Fruit fly (Drosophila melanogaster) whole organism, embryonic: ENCODE data around the gene ph-d.

Source experiments
- ATbp ChIP-seq: fragments of 200-800 bp; sonication (Bioruptor generic); optimal IDR thresholded peaks from 2 replicates; lab custom pipeline; 2017; ENCODE audit warnings: missing biosample characterization, mild to moderate bottlenecking, missing genetic modification characterization, missing genetic modification reagents
- B-H1 ChIP-seq: fragments of 200-800 bp; sonication (Bioruptor generic); IDR thresholded peaks from 3 replicates; pipeline ENCODE4 v1.3.6; 2022; ENCODE audit warnings: missing biosample characterization, missing genetic modification characterization
- Bdp1 ChIP-seq: fragments of 200-800 bp; sonication (Bioruptor generic); optimal IDR thresholded peaks from 3 replicates; lab custom pipeline; 2016; ENCODE audit warnings: missing biosample characterization, missing genetic modification characterization
- C15 ChIP-seq: fragments of 200-800 bp; sonication (Bioruptor generic); IDR thresholded peaks from 3 replicates; pipeline ENCODE4 v1.3.6; 2022; ENCODE audit warnings: missing biosample characterization, missing genetic modification characterization
- CG10147 ChIP-seq: fragments of 200-800 bp; sonication (Bioruptor generic); optimal IDR thresholded peaks from 2 replicates; lab custom pipeline; 2019; ENCODE audit warnings: missing biosample characterization, mild to moderate bottlenecking, missing genetic modification characterization, moderate library complexity
- CG12071 ChIP-seq: fragments of 200-800 bp; sonication (Bioruptor generic); optimal IDR thresholded peaks from 3 replicates; lab custom pipeline; 2018; ENCODE audit warnings: missing biosample characterization, mild to moderate bottlenecking, missing genetic modification characterization
- CG12219 ChIP-seq: fragments of 200-800 bp; sonication (Bioruptor generic); optimal IDR thresholded peaks from 3 replicates; lab custom pipeline; 2018; ENCODE audit warnings: missing biosample characterization, mild to moderate bottlenecking, missing genetic modification characterization
- CG12744 ChIP-seq: fragments of 200-800 bp; sonication (Bioruptor generic); optimal IDR thresholded peaks from 2 replicates; lab custom pipeline; 2016; ENCODE audit warnings: missing biosample characterization, missing genetic modification characterization
- CG1647 ChIP-seq: fragments of 200-800 bp; sonication (Bioruptor generic); optimal IDR thresholded peaks from 3 replicates; lab custom pipeline; 2016; ENCODE audit warnings: missing biosample characterization, missing genetic modification characterization
- CG16815 ChIP-seq: fragments of 200-800 bp; sonication (Bioruptor generic); optimal IDR thresholded peaks from 3 replicates; lab custom pipeline; 2017; ENCODE audit warnings: missing biosample characterization, mild to moderate bottlenecking, missing genetic modification characterization
- CG18619 ChIP-seq: fragments of 200-800 bp; sonication (Bioruptor generic); optimal IDR thresholded peaks from 3 replicates; lab custom pipeline; 2017; ENCODE audit warnings: missing biosample characterization, mild to moderate bottlenecking, missing genetic modification characterization
- CG30403 ChIP-seq: fragments of 200-800 bp; sonication (Bioruptor generic); optimal IDR thresholded peaks from 3 replicates; lab custom pipeline; 2016; ENCODE audit warnings: missing biosample characterization, missing genetic modification characterization
- CG34224 ChIP-seq: fragments of 200-800 bp; sonication (Bioruptor generic); IDR thresholded peaks from 3 replicates; pipeline ENCODE4 v1.3.6; 2022; ENCODE audit warnings: missing biosample characterization, missing genetic modification characterization; ENCODE audit not compliant: partially characterized antibody
- CG6272 ChIP-seq: fragments of 200-800 bp; sonication (Bioruptor generic); IDR thresholded peaks from 2 replicates; pipeline ENCODE4 v1.3.6; 2022; ENCODE audit warnings: missing biosample characterization, missing genetic modification characterization
- CG7372 ChIP-seq: fragments of 200-800 bp; sonication (Bioruptor generic); IDR thresholded peaks from 2 replicates; pipeline ENCODE4 v1.3.6; 2022; ENCODE audit warnings: missing biosample characterization, missing genetic modification characterization
- CG8290 ChIP-seq, 3 experiments: fragments of 200-800 bp; sonication (Bioruptor generic); optimal IDR thresholded peaks; 2 replicates each; lab custom pipeline; 2016 to 2019; ENCODE audit warnings: missing biosample characterization in 3 of 3, missing genetic modification characterization in 3 of 3, mild to moderate bottlenecking in 2 of 3, moderate library complexity in 1 of 3
- CG9609 ChIP-seq: fragments of 200-800 bp; sonication (Bioruptor generic); optimal IDR thresholded peaks from 3 replicates; lab custom pipeline; 2016; ENCODE audit warnings: missing biosample characterization, missing genetic modification characterization
- Doc3 ChIP-seq: fragments of 200-800 bp; sonication (Bioruptor generic); IDR thresholded peaks from 3 replicates; pipeline ENCODE4 v1.3.6; 2022; ENCODE audit warnings: missing biosample characterization, missing genetic modification characterization; ENCODE audit not compliant: partially characterized antibody
- Gsc ChIP-seq: fragments of 200-800 bp; sonication (Bioruptor generic); IDR thresholded peaks from 2 replicates; pipeline ENCODE4 v1.3.6; 2022; ENCODE audit warnings: missing biosample characterization, missing genetic modification characterization
- Hr51 ChIP-seq, 2 experiments: fragments of 200-800 bp; sonication (Bioruptor generic); optimal IDR thresholded peaks; 2 replicates in 1 of 2; 3 replicates in 1 of 2; lab custom pipeline; 2016 to 2018; ENCODE audit warnings: missing biosample characterization in 2 of 2, missing genetic modification characterization in 2 of 2, mild to moderate bottlenecking in 1 of 2, moderate library complexity in 1 of 2
- Jarid2 ChIP-seq: fragments of 200-800 bp; sonication (Bioruptor generic); optimal IDR thresholded peaks from 3 replicates; lab custom pipeline; 2017; ENCODE audit warnings: mild to moderate bottlenecking, missing biosample characterization, missing genetic modification reagents, missing genetic modification characterization
- MTF-1 ChIP-seq: fragments of 200-800 bp; sonication (Bioruptor generic); optimal IDR thresholded peaks from 2 replicates; lab custom pipeline; 2018; ENCODE audit warnings: missing biosample characterization, mild to moderate bottlenecking, missing genetic modification characterization, borderline replicate concordance
- Max ChIP-seq: fragments of 200-800 bp; sonication (Bioruptor generic); optimal IDR thresholded peaks from 2 replicates; lab custom pipeline; 2016; ENCODE audit warnings: missing biosample characterization, mild to moderate bottlenecking, missing genetic modification characterization
- NC2α ChIP-seq: fragments of 200-800 bp; sonication (Bioruptor generic); optimal IDR thresholded peaks from 2 replicates; lab custom pipeline; 2016; ENCODE audit warnings: missing biosample characterization, missing genetic modification characterization
- NfI ChIP-seq: fragments of 200-800 bp; sonication (Bioruptor generic); optimal IDR thresholded peaks from 3 replicates; lab custom pipeline; 2018; ENCODE audit warnings: missing biosample characterization, mild to moderate bottlenecking, missing genetic modification characterization, moderate library complexity
- Ptx1 ChIP-seq: fragments of 200-800 bp; sonication (Bioruptor generic); IDR thresholded peaks from 2 replicates; pipeline ENCODE4 v1.3.6; 2022; ENCODE audit warnings: missing biosample characterization, missing genetic modification characterization
- Stat92E ChIP-seq, 3 experiments: fragments of >200 bp in 2 of 3; fragments of 200-800 bp in 1 of 3; sonication (Bioruptor generic) in 1 of 3; optimal IDR thresholded peaks; 2 replicates each; lab custom pipeline; 2017 to 2019; ENCODE audit warnings: missing biosample characterization in 3 of 3, missing genetic modification characterization in 3 of 3, mild to moderate bottlenecking in 1 of 3, moderate library complexity in 1 of 3
- Xrp1 ChIP-seq: fragments of 200-800 bp; sonication (Bioruptor generic); IDR thresholded peaks from 2 replicates; pipeline ENCODE4 v1.3.6; 2022; ENCODE audit warnings: missing biosample characterization, missing genetic modification characterization
- cad ChIP-seq: fragments of >200 bp; optimal IDR thresholded peaks from 2 replicates; lab custom pipeline; 2017; ENCODE audit warnings: missing biosample characterization, missing genetic modification characterization
- da ChIP-seq: fragments of 200-800 bp; sonication (Bioruptor generic); optimal IDR thresholded peaks from 2 replicates; lab custom pipeline; 2016; ENCODE audit warnings: missing biosample characterization, missing genetic modification characterization
- dmrt99B ChIP-seq: fragments of 200-800 bp; sonication (Bioruptor generic); optimal IDR thresholded peaks from 2 replicates; lab custom pipeline; 2018; ENCODE audit warnings: missing biosample characterization, mild to moderate bottlenecking, missing genetic modification characterization, moderate library complexity
- fd3F ChIP-seq: fragments of 200-800 bp; sonication (Bioruptor generic); optimal IDR thresholded peaks from 2 replicates; lab custom pipeline; 2018; ENCODE audit warnings: missing biosample characterization, mild to moderate bottlenecking, missing genetic modification characterization, moderate library complexity
- fd64A ChIP-seq: fragments of 200-800 bp; sonication (Bioruptor generic); optimal IDR thresholded peaks from 3 replicates; lab custom pipeline; 2018; ENCODE audit warnings: missing biosample characterization, mild to moderate bottlenecking, missing genetic modification characterization
- fu2 ChIP-seq: fragments of 200-800 bp; sonication (Bioruptor generic); optimal IDR thresholded peaks from 2 replicates; lab custom pipeline; 2016; ENCODE audit warnings: missing biosample characterization, missing genetic modification characterization
- insv ChIP-seq, 2 experiments: fragments of 200-800 bp; sonication (Bioruptor generic); optimal IDR thresholded peaks; 3 replicates each; lab custom pipeline; 2016 to 2018; ENCODE audit warnings: missing biosample characterization in 2 of 2, missing genetic modification characterization in 2 of 2
- kay ChIP-seq: fragments of 200-800 bp; sonication (Bioruptor generic); optimal IDR thresholded peaks from 2 replicates; lab custom pipeline; 2016; ENCODE audit warnings: missing biosample characterization, missing genetic modification characterization
- lbe ChIP-seq: fragments of 200-800 bp; sonication (Bioruptor generic); optimal IDR thresholded peaks from 2 replicates; lab custom pipeline; 2016; ENCODE audit warnings: missing biosample characterization, mild to moderate bottlenecking, missing genetic modification characterization
- lilli ChIP-seq: fragments of 200-800 bp; sonication (Bioruptor generic); optimal IDR thresholded peaks from 3 replicates; lab custom pipeline; 2016; ENCODE audit warnings: missing biosample characterization, missing genetic modification characterization
- nau ChIP-seq: fragments of 200-800 bp; sonication (Bioruptor generic); optimal IDR thresholded peaks from 3 replicates; lab custom pipeline; 2017; ENCODE audit warnings: missing biosample characterization, mild to moderate bottlenecking, missing genetic modification characterization, missing genetic modification reagents
- p53 ChIP-seq: fragments of 200-800 bp; sonication (Bioruptor generic); optimal IDR thresholded peaks from 2 replicates; lab custom pipeline; 2016; ENCODE audit warnings: missing biosample characterization, missing genetic modification characterization
- phol ChIP-seq: fragments of 200-800 bp; sonication (Bioruptor generic); optimal IDR thresholded peaks from 3 replicates; lab custom pipeline; 2018; ENCODE audit warnings: missing biosample characterization, mild to moderate bottlenecking, missing genetic modification characterization, moderate library complexity
- schlank ChIP-seq: fragments of 200-800 bp; sonication (Bioruptor generic); optimal IDR thresholded peaks from 2 replicates; lab custom pipeline; 2018; ENCODE audit warnings: missing biosample characterization, mild to moderate bottlenecking, missing genetic modification characterization
- shn ChIP-seq: fragments of 200-800 bp; sonication (Bioruptor generic); optimal IDR thresholded peaks from 3 replicates; lab custom pipeline; 2016; ENCODE audit warnings: missing biosample characterization, missing genetic modification characterization
- sisA ChIP-seq: fragments of 200-800 bp; sonication (Bioruptor generic); IDR thresholded peaks from 2 replicates; pipeline ENCODE4 v1.3.6; 2022; ENCODE audit warnings: missing biosample characterization, missing genetic modification characterization
- ssp ChIP-seq: fragments of 200-800 bp; sonication (Bioruptor generic); IDR thresholded peaks from 2 replicates; pipeline ENCODE4 v1.3.6; 2022; ENCODE audit warnings: missing biosample characterization, missing genetic modification characterization
- trh ChIP-seq: fragments of 200-800 bp; sonication (Bioruptor generic); optimal IDR thresholded peaks from 2 replicates; lab custom pipeline; 2016; ENCODE audit warnings: missing biosample characterization, missing genetic modification characterization
- unpg ChIP-seq: fragments of 200-800 bp; sonication (Bioruptor generic); optimal IDR thresholded peaks from 3 replicates; lab custom pipeline; 2018; ENCODE audit warnings: missing biosample characterization, mild to moderate bottlenecking, missing genetic modification characterization, moderate library complexity
- wek ChIP-seq: fragments of 200-800 bp; sonication (Bioruptor generic); optimal IDR thresholded peaks from 3 replicates; lab custom pipeline; 2018; ENCODE audit warnings: missing biosample characterization, mild to moderate bottlenecking, missing genetic modification characterization, moderate library complexity
- zen ChIP-seq: fragments of 200-800 bp; sonication (Bioruptor generic); optimal IDR thresholded peaks from 3 replicates; lab custom pipeline; 2018; ENCODE audit warnings: missing biosample characterization, mild to moderate bottlenecking, missing genetic modification characterization, moderate library complexity

ph-d gene

dm6 chrX:2134226-2134880 is 11.3 kb upstream of the ph-d start (continued):
- TF ChIP-seq Doc3 (GFP tag; lab: Robert Waterston, UW) (no peak), Ptx1 (GFP tag; lab: Robert Waterston, UW) (peak; percentile 68), CG16815 (GFP tag; lab: Kevin White, UChicago) (peak; percentile 66), MTF-1 (GFP tag; lab: Kevin White, UChicago) (peak; percentile 34), nau (GFP tag; lab: Kevin White, UChicago) (no peak), cad (no peak), unpg (GFP tag; lab: Kevin White, UChicago) (peak; percentile 71), zen (peak; percentile 39), lbe (GFP tag; lab: Kevin White, UChicago) (peak; percentile 89), C15 (GFP tag; lab: Robert Waterston, UW) (no peak), shn (GFP tag; lab: Kevin White, UChicago) (peak; percentile 13), Jarid2 (GFP tag; lab: Kevin White, UChicago) (no peak), Hr51 (GFP tag; optimal IDR thresholded peaks at IDR 0.05; lab: Kevin White, UChicago) (peak; percentile 44 to 65), Gsc (no peak), CG8290 (GFP tag; optimal IDR thresholded peaks at IDR 0.05; lab: Kevin White, UChicago) (peak; percentile 7), CG8290 (tag; optimal IDR thresholded peaks at IDR 0.05; lab: Kevin White, UChicago) (peak in 1 of 2 experiments; percentile 78), NC2α (peak; percentile 27), CG1647 (no peak), fd3F (GFP tag; lab: Kevin White, UChicago) (peak; percentile 25), CG12071 (GFP tag; lab: Kevin White, UChicago) (peak; percentile 64), lilli (peak; percentile 61), ATbp (peak; percentile 74), insv (GFP tag; optimal IDR thresholded peaks at IDR 0.05; lab: Kevin White, UChicago) (no peak), wek (GFP tag; lab: Kevin White, UChicago) (peak; percentile 40), schlank (no peak), CG34224 (no peak), da (no peak), Max (GFP tag; lab: Kevin White, UChicago) (peak; percentile 36), fu2 (GFP tag; lab: Kevin White, UChicago) (peak; percentile 35), CG12219 (GFP tag; lab: Kevin White, UChicago) (peak; percentile 75), CG10147 (GFP tag; lab: Kevin White, UChicago) (peak; percentile 55), B-H1 (peak; percentile 21; the same call in 2 of the 3 replicates), sisA (peak; percentile 67), p53 (no peak), NfI (GFP tag; lab: Kevin White, UChicago) (peak; percentile 55), dmrt99B (tag; lab: Kevin White, UChicago) (peak; percentile 84), CG30403 (GFP tag; lab: Kevin White, UChicago) (peak; percentile 69), ssp (peak; percentile 40), fd64A (GFP tag; lab: Kevin White, UChicago) (peak; percentile 36), Stat92E (GFP tag; optimal IDR thresholded peaks at IDR 0.05; lab: Kevin White, UChicago) (no peak), kay (peak; percentile 12), CG18619 (GFP tag; lab: Kevin White, UChicago) (peak; percentile 45), CG9609 (peak; percentile 10), Bdp1 (GFP tag; lab: Kevin White, UChicago) (no peak), Xrp1 (GFP tag; lab: Robert Waterston, UW) (peak; percentile 74), trh (GFP tag; lab: Kevin White, UChicago) (no peak), phol (tag; lab: Kevin White, UChicago) (peak; percentile 79), CG6272 (GFP tag; lab: Robert Waterston, UW) (no peak), CG12744 (peak; percentile 36), CG7372 (GFP tag; lab: Robert Waterston, UW) (no peak)
